Fruit fly (Drosophila melanogaster): ENCODE measurements around the gene mRpS31.

mRpS31 gene

DNA sequence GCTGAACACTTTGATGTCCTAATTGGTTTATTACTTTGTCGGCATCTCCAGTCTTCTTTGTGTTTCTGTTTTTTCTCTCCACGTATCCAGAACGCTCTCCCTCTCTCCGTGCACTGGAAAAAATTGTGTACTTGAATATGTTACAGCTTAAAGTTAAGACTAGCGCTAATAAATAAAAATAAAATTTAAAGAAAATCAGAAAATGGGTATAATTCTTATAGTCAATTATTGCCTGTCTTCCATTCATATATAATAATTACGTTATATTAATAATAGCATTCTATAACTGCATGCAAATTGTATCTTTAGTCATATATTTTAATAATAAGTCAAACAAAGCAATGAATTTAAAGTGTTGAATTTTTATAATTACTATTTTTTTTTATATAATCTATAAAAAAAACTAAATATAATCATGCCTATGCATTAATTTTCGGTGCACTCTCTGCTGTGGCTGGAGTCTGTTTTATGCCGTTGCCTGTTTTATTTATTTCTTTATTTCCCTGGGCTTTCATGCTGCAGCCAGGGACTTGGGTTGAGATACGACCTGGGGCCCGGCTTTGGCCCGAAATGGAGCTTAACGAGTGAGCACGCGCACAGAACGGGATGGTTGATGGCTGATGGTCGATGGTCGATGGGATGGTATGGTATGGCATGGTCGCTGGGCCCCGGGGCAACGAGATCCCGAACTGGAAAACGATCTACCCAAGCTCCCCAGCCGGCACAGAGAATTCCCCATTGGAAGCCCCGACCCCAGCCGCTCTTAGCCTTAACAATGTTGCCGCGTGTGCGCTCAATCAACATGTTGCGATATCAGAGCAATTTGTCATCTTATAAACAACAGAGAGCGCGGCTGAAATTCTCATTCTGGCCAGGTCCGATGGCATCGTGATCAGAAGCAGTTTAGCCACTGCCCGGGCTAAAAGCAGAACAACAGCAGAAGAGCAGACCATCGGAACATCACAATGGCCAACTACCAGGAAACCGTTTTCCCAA, 11.1 kb downstream of the mRpS31 start:
- TF ChIP-seq CG8478 (optimal IDR thresholded peaks at IDR 0.05) (no peak), CTCF (optimal IDR thresholded peaks at IDR 0.05) (no peak)

DNA sequence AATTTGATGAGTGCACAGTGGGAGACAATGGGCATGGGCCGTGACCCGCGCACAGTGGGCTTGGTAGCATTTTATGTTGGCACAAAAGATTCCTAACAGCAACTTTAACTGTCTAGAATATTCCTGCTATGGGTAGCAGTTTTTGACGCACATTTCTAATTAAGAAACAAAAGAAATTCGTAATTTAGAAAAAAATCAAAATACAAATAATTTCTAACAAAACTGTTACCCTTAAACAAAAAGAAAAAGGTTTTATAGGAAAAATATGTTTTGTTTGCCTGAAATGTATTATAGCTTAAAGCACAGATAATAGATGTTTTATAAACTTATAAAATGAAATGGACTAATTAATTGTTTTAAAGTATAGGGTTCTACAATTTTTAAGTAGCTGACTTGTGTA, 11.9 kb downstream of the mRpS31 start:
- no peak for TF ChIP-seq CG8478 (optimal IDR thresholded peaks at IDR 0.05)
- no peak for TF ChIP-seq CTCF (optimal IDR thresholded peaks at IDR 0.05)

DNA sequence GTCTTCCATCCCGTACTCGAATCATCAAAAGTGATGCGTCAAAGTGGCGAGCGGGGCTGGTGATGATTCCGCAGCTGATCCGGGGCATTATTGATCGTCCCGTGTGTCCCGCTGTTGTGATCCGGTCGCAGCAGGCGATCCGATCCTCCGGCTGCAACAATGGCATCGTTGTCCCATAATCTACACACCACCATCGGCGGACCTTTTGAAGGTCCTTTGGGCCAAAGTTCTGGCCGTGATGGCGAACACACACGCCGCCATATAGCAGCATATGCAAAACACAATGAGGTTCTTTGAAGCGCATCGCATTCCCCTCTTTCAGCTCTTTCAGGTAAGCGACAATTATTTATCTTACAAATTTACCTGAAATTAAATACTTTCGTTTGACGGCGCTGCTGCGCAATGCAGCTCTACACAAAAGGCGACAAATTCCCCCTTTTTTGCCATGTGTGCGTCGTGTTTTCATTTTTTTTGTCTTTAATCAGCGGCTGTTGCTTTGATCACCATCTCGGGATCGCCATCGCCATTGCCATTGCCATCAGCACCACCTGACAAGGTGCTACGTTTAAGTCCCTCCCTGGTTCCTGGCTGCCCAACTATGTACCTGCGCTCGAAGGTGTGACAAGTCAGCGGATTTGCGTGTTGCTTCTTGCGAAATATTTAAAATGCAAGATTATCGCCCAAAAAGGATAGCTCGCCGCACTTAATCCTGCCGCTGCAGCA, 12.7 kb downstream of the mRpS31 start:
- TF ChIP-seq CG8478 (optimal IDR thresholded peaks at IDR 0.05), result no peak
- no peak for TF ChIP-seq CTCF (optimal IDR thresholded peaks at IDR 0.05)

DNA sequence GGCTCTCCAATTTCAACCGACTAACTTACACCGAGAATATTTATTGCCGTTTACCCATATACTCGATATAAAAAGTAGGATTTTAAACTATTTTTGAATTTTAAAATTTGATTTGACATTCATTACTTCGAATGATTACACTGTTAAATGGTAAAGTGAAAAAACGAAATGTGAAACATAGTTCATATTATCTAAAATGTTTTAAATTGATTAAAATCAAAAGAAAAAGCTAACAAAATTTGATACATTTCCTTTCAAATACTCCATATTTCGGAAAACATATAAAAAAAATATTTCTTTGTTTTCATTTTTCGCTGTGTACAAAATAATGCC, 13.2 kb downstream of the mRpS31 start:
- TF ChIP-seq CTCF (optimal IDR thresholded peaks at IDR 0.05), result no peak
- TF ChIP-seq CG8478 (optimal IDR thresholded peaks at IDR 0.05), result no peak

DNA sequence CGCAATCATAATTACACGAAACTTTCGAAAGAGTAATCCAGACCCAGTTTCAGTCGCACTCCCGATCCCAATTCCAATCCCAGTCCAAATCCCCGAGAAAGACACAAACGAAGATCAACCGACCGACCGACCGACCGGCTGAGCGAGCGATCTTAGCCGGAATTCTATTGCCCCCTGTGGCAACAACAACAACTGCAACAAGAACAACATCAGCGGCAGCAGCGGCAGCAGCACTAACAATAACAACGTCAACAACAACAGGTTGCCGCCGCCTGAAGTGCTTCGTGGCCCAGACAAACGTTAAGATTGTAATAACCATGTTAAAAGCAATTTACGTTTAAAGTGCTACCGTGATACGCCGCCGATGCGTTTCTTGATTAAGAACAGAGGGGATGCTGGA, 13.7 kb downstream of the mRpS31 start:
- TF ChIP-seq CTCF (optimal IDR thresholded peaks at IDR 0.05) (no peak), CG8478 (optimal IDR thresholded peaks at IDR 0.05) (no peak)

DNA sequence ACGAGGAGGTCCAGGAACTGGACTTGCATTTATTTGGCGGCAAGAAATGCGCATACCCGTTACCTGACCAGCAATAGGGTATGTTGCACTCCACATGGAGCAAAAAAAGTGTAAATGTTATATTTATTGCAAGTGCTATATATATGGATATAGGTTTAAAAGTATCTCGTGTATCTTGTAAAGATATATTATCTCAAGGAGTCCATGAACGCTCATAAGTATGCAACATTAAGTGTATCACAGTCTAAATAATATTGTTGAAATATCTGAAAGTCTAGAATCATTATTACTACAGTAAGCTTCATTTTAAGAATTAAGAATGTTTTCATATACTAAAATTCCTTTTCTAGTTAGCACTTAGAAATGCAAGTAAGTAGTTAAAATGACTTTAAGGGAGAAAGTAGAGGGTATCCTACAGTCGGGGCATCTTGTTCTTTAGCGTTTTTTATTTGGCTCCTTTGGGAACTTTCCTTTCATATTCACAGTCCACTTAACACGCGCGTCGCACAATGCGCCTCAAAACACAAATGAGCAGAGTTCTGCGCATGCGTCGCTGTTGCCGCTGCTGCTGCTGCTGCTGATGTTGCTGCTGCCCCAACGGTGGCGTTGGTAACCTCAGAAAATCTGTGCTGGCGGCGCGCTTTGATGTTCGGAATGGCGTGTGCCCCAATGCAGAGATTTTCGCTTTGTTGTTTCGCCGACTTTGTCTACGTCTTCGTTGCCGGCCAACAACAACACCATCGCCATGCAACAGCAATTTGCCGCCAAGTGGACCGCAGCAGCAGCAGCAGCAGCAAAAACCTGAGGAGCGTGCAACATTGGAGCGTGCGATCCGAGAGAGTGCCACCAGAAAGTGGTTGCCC, 14.4 kb downstream of the mRpS31 start:
- TF ChIP-seq CTCF (optimal IDR thresholded peaks at IDR 0.05), result no peak

DNA sequence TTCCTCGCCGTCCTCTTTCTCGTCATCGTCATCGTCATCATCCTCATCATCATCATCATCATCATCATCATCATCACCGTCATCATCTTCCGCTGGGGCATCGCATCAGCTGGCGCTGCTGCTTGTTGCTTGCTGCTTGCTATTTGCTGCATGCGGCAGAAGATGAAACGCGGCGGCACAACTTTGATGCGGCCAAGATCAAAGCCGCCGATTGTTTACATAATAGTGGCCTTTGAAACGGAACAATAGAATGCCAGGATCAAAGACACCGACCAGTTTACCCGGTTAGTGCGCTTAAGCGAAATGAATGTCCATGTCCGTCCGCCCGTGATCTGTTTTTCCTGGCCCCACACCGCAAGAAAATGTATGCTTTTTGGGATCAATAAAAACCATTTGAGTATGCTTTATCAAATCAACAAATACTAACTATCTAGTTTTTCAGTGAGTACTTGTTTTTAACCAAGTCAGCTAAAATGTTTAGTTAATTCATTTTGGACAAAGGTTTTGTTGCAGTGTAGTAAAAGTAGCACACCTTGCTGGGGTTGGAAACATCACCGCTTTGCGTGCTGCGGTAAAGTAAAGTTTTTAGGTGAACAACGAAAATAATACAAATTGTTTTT, 16.2 kb downstream of the mRpS31 start:
- TF ChIP-seq CG8478 (optimal IDR thresholded peaks at IDR 0.05) (no peak), CTCF (optimal IDR thresholded peaks at IDR 0.05) (no peak)

DNA sequence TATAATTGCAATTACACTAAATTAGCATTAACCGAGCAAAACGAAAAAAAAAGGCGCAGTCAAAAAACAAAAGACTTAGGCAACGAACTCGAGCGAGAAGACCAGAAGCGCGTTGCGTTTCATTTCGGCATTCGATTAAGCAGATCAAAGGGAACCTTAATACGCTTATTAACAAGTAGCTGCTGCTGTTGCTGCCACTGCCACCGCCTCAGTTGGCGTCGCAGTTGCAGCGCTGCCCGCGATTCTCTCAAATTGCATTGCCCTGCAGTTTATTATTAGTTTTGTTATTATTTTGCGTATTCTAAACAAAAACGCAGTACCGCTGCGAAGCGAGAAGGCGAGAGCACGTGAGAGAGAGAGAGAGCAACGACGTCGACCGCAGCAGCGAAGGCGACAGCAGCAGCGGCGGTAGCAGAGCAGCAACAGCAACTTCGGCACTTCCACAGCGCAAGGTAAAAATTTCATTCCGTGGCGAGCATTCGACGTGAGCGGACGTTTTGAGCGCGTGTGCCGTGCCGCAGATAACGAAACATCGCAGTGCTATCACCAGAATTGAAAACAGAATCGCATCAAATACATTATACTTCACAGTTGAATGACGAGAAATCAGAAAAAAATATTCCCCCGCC, 18.1 kb downstream of the mRpS31 start, which contains the start of gene Notum:
Gene Notum, plus strand, starts transcription at position 461 of the 629 bp plus-strand sequence.
- TF ChIP-seq CTCF (optimal IDR thresholded peaks at IDR 0.05), result no peak
- no peak for TF ChIP-seq CG8478 (optimal IDR thresholded peaks at IDR 0.05)

DNA sequence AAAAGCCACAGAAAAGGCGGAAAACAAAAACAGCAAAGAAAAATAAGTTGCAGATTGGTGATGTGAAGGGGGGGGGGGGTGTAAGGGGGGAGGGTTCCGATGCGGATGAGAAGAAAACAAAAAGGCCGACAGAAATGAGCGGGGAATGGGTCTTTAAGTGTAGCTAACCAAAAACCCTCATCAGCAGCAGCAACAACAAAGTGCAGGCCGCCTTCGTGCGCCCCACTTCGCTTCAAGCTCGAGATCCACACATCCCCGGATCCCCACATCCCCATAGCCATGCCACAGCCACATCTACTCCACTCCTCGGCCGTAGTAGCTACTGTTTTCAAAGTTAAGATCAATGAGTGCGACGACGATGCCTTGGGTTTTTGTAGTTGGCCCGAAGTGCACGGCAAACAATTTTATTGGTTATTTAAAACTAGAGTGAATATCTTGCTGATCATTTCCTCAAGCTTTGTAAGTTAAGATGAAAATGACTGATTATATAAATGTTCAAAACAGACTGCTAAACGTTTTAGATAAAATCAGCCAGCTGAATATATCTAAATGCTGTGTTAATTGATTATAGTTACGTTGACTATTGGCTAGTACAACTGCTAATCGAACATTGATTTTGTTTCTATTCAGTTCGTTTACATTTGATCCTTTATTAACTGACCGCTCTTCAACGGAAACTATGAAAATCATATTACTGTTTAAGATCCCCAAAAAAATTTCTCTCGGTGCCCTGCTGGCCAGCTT, 19.5 kb downstream of the mRpS31 start:
- TF ChIP-seq CG8478 (optimal IDR thresholded peaks at IDR 0.05) (no peak), CTCF (optimal IDR thresholded peaks at IDR 0.05) (no peak)

DNA sequence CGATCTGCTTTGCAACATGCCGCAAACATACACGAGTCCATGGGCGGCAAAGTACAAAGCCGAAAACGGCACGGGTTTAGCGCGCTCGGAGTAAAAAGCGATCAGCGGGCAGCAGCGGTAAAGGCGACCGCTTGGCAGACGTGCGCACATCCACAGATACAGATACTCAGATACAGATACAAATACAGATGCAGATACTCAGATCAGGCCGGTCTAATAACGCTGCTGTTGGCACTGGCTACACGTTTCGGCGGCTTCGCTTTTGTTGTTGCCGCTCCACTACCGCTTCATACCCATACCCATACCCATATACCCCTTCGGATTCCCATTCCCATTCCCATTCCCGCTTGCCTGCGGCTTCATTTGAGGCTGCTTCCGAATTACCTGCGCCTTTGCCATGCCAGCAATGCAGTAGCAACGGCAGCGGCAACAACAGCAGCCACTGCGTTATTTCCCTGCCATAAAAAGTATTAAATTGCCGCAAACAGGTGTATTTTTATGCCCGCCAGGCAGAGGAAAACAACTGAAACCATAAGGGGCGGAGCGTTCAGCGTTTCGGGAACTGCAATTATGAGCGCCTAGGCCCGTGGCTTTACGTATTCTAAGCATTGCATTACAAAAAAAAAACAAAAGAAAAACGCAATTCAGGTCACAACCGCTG, 20.2 kb downstream of the mRpS31 start:
- TF ChIP-seq CTCF (optimal IDR thresholded peaks at IDR 0.05), result no peak
- no peak for TF ChIP-seq CG8478 (optimal IDR thresholded peaks at IDR 0.05)

DNA sequence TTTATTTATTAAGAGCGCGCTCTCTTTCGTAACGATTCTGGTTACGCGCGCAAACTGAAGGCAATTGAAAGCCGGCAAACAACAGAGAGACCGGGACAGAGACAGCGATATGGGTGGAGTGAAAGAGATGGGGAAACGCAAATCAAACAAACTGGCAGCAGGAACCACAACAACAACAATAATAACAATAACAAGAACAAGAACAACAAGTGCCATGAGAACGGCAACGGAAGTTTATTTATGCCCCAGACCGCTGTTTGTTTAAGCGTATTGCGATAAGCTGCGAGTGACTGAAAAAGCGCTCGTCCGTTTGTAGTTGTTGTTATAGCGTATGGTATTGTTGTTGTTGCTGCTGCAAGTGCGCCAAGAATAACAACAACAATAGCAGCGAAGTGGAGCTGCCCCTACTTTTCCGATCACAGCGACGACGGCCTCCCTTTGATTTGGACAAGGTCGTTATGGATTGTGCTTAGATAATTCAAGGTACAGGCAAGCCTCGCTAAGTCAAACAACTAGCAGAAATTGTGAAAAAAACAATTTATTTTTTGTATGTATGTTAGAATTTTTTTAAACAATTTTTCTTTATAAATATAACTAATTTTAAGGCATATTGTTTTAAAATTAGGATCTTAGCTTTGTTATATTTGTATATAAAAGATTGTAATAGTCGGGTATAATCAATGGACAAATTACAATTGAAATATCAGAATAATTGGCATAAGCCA, 21.2 kb downstream of the mRpS31 start:
- TF ChIP-seq CTCF (optimal IDR thresholded peaks at IDR 0.05) (no peak), CG8478 (optimal IDR thresholded peaks at IDR 0.05) (no peak)

DNA sequence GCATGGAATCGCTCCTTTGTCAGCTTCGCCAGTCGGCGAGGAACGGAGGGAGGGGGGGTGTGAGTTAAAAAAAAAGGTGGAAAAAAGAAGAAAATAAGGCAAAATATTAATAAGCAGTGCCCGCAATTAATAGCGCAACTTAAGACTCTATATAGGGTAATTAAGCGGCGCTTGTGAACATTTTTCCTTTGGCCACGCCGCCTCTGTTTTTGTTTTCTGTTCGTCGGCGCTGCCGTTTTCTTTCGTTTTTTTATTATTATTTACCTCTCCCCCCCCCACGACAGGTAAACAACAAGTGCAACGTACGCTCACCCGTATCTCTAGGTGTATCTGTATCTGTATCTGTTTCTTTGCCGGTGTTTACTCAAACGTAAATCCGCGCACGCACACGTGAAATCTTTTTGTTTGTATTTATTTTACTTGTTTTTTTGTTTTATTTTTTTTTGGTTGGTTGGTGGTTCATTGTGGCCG, 22.2 kb downstream of the mRpS31 start:
- TF ChIP-seq CTCF (optimal IDR thresholded peaks at IDR 0.05) (no peak), CG8478 (optimal IDR thresholded peaks at IDR 0.05) (no peak)
